Worm (Caenorhabditis elegans): Measurements from ENCODE around the gene bath-4.

Gene bath-4

ce11 chrII:1870875-1871592, 46.7 kb downstream of the bath-4 start, which contains the start of gene math-10:
Gene math-10 (plus strand): TSS chrII:1871542.
- TF ChIP-seq elt-1 (tag; optimal IDR thresholded peaks at IDR 0.05; ENCODE audit: borderline replicate concordance, insufficient read depth) (no peak), flh-1 (GFP tag; optimal IDR thresholded peaks at IDR 0.05) (no peak), M03D4.4 (tag; optimal IDR thresholded peaks at IDR 0.05) (no peak), unc-39 (tag; optimal IDR thresholded peaks at IDR 0.05) (no peak), sptf-1 (tag; optimal IDR thresholded peaks at IDR 0.05) (no peak), lsy-2 (tag; optimal IDR thresholded peaks at IDR 0.05) (no peak), ceh-39 (tag; optimal IDR thresholded peaks at IDR 0.05) (no peak), cnd-1 (tag; optimal IDR thresholded peaks at IDR 0.05) (no peak), pha-4 (tag; optimal IDR thresholded peaks at IDR 0.05) (no peak), snpc-4 (tag; optimal IDR thresholded peaks at IDR 0.05) (no peak)

ce11 chrII:1869120-1869519, 48.6 kb downstream of the bath-4 start, which contains the start of gene math-14:
Gene math-14 (plus strand): TSS chrII:1869420.
- TF ChIP-seq unc-120 (tag; optimal IDR thresholded peaks at IDR 0.05; ENCODE audit: poor library complexity, severe bottlenecking) (no peak), zip-8 (tag; optimal IDR thresholded peaks at IDR 0.05) (no peak), elt-1 (tag; optimal IDR thresholded peaks at IDR 0.05; ENCODE audit: borderline replicate concordance, insufficient read depth) (no peak), blmp-1 (tag; optimal IDR thresholded peaks at IDR 0.05) (no peak), ham-2 (GFP tag; optimal IDR thresholded peaks at IDR 0.05) (no peak), ceh-39 (tag; optimal IDR thresholded peaks at IDR 0.05) (no peak), drap-1 (GFP tag; optimal IDR thresholded peaks at IDR 0.05) (no peak), tbx-8 (GFP tag; optimal IDR thresholded peaks at IDR 0.05) (no peak), elt-3 (tag; optimal IDR thresholded peaks at IDR 0.05) (no peak), lin-32 (GFP tag; optimal IDR thresholded peaks at IDR 0.05) (no peak), mab-5 (tag; optimal IDR thresholded peaks at IDR 0.05) (no peak), sptf-1 (tag; optimal IDR thresholded peaks at IDR 0.05) (no peak), unc-39 (tag; optimal IDR thresholded peaks at IDR 0.05) (no peak), mep-1 (tag; optimal IDR thresholded peaks at IDR 0.05) (no peak), pha-4 (tag; optimal IDR thresholded peaks at IDR 0.05) (no peak), snpc-4 (tag; optimal IDR thresholded peaks at IDR 0.05) (no peak), nhr-28 (tag; optimal IDR thresholded peaks at IDR 0.05) (no peak), ztf-11 (tag; optimal IDR thresholded peaks at IDR 0.05) (no peak), ces-1 (GFP tag; optimal IDR thresholded peaks at IDR 0.05) (no peak), M03D4.4 (tag; optimal IDR thresholded peaks at IDR 0.05) (no peak)
